Worm (Caenorhabditis elegans): ENCODE measurements around the gene mboa-4.
"Not testable (repeated sequence)": the region's sequence is repeated elsewhere in the genome, so short reads cannot be mapped to it uniquely, and the experiment has no call there.

The mboa-4 gene

DNA sequence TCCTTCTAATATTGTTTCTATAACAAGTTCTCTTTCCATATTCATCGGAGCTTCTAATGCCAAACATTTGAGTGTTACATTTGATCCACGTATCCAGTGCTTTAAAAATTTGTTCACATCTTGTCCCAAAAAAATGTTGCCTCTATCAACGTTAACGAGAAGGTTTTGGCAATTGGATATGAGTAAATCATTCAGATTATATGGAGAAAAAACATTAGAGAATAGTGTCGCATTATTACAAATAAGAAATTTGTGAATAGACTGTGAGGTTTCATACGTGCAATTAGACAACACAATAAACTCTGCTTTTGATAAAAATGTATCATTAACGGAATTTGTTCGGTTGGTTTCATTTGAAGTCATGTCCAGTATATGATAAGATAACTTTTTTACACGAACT is at the start of gene mboa-4:
TSS of gene mboa-4 (minus strand) at position 101 of the 400 bp plus-strand sequence.
- TF ChIP-seq F13C5.2 (tag; optimal IDR thresholded peaks at IDR 0.05) (no peak), tbx-11 (GFP tag; IDR thresholded peaks at IDR 0.05) (no peak), tra-4 (tag; optimal IDR thresholded peaks at IDR 0.05) (no peak), scrt-1 (GFP tag; IDR thresholded peaks at IDR 0.05) (no peak), ceh-36 (tag; optimal IDR thresholded peaks at IDR 0.05) (no peak), hmg-4 (GFP tag; optimal IDR thresholded peaks at IDR 0.05) (no peak), B0310.2 (tag; optimal IDR thresholded peaks at IDR 0.05) (no peak), tbx-37 (GFP tag; conservative IDR thresholded peaks at IDR 0.05) (no peak), aly-1 (tag; optimal IDR thresholded peaks at IDR 0.05) (no peak), pes-1 (GFP tag; IDR thresholded peaks at IDR 0.05) (no peak), flt-1 (GFP tag; IDR thresholded peaks at IDR 0.05) (no peak)

DNA sequence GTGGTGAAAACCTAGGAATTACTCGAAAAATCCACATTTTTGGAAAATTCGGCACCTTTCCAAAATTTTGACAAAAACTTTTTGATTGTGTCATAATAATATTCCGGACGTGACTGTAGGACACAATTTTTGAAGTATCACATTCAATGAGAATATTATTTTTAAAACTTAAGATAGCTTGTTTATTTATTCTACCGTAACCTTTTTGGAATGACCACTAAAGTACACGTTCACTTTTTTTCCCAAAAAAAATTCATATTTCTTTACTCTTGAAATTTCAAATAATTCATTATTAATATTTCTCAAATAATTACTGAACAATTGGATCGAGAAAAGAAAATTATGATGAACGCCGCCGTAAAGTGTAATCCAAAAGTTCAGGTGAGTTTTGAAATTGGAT is 47.4 kb upstream of the mboa-4 start, which contains the start of gene R07H5.9:
TSS of gene R07H5.9 (plus strand) at position 301 of the 400 bp plus-strand sequence.
- TF ChIP-seq flt-1 (GFP tag; IDR thresholded peaks at IDR 0.05) (no peak), aly-1 (tag; optimal IDR thresholded peaks at IDR 0.05) (no peak), ama-1 (optimal IDR thresholded peaks at IDR 0.05) (no peak), ceh-13 (GFP tag; optimal IDR thresholded peaks at IDR 0.05) (no peak), tra-4 (tag; optimal IDR thresholded peaks at IDR 0.05) (no peak), ceh-36 (tag; optimal IDR thresholded peaks at IDR 0.05) (no peak), hmbx-1 (tag; optimal IDR thresholded peaks at IDR 0.05) (no peak), ets-7 (tag; optimal IDR thresholded peaks at IDR 0.05) (no peak), scrt-1 (GFP tag; IDR thresholded peaks at IDR 0.05) (no peak), B0310.2 (tag; optimal IDR thresholded peaks at IDR 0.05) (no peak), tbx-11 (GFP tag; IDR thresholded peaks at IDR 0.05) (no peak), hnd-1 (tag; optimal IDR thresholded peaks at IDR 0.05) (no peak), sea-1 (GFP tag; conservative IDR thresholded peaks at IDR 0.05) (no peak)

DNA sequence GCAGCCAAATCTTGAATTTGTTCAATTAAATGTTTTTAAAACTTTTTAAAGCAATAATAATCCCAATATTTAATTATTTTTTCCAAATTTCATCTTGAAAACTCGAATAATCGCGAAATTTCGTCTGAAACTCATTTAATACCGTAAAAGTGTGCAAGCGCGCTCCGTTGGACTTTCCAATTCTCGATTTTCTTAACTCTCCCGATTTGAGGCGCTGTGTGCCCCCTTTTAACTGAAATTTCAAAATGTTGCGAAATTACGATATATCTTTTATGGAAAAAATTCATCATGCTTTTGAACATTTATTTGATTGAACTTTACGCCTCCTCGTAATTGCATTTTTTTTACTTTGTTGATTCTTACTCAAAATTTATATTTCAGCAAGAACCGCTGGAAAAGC is 42.6 kb upstream of the mboa-4 start, which contains the start of gene R07H5.11:
TSS of gene R07H5.11 (plus strand) at position 380 of the 400 bp plus-strand sequence.
- not testable (repeated sequence) for TF ChIP-seq scrt-1 (GFP tag; IDR thresholded peaks at IDR 0.05); aly-1 (tag; optimal IDR thresholded peaks at IDR 0.05); flt-1 (GFP tag; IDR thresholded peaks at IDR 0.05)

DNA sequence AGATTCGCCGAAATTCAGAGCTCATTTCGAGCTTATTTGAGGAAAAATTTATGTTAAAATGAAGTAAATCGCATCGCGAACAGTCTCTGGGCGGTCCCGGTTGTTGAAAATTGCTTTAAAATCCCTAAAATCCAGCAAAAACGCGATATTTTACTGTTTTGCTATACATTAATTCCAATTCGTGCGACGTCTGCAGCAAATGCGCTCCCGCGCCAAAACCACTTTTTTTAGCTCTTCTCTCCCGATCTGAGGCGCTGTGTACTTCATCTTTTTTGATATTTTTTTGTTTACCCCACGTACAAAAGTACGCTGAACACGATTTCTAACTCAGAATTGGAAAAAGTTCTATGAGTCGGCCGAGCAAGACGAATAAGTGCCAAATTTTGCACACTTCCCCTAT is 39.2 kb upstream of the mboa-4 start, which contains the start of gene R07H5.16:
TSS of gene R07H5.16 (plus strand) at position 348 of the 400 bp plus-strand sequence.
- TF ChIP-seq aly-1 (tag; optimal IDR thresholded peaks at IDR 0.05); tbx-11 (GFP tag; IDR thresholded peaks at IDR 0.05); hmbx-1 (tag; optimal IDR thresholded peaks at IDR 0.05): not testable (repeated sequence)

DNA sequence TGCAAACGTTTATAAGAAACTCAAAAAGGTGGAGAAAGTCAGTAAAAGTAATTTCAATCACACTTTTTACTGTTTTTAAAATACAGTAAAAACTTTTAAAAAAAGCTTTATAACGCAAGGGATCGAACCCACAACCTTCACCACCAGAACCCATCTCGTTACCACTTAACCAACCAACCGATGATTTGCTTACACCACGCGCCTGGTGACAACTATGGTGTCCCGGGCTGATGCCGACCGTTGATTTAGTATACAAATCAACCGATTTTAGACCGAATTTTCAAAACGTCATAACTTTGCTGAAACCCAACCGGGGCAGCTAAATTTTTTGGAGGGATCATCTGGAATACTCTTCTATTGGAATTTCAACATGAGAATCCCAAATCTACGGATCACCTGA is 37.1 kb upstream of the mboa-4 start:
- TF ChIP-seq tbx-11 (GFP tag; IDR thresholded peaks at IDR 0.05), result peak; percentile 74
- TF ChIP-seq scrt-1 (GFP tag; IDR thresholded peaks at IDR 0.05), result peak; percentile 78
- peak; percentile 77; the same call in 1 of the 2 replicates for TF ChIP-seq sea-1 (GFP tag; conservative IDR thresholded peaks at IDR 0.05)
- peak; percentile 70; the same call in 1 of the 2 replicates for TF ChIP-seq tbx-37 (GFP tag; conservative IDR thresholded peaks at IDR 0.05)
- peak; percentile 83 for TF ChIP-seq flt-1 (GFP tag; IDR thresholded peaks at IDR 0.05)

DNA sequence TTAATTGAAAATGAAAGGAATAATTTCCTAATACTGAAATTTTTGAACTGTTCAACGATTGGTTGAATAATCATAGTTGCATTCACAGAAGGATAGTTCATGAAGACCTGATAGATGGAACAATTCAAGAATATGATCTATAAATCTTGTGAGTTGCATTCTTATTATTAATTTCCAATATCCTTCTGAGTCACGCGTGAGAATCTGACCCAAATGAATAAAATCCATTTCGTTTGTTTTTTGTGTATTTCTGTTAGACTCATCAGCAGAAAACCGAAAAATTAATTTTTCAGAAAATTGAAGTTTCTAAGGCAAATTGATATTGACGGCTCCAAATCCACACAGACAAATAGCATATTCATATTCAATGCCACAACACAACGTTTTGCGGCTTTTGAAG is 29.6 kb upstream of the mboa-4 start, which contains the start of gene fbxb-79:
TSS of gene fbxb-79 (minus strand) at position 101 of the 400 bp plus-strand sequence.
- TF ChIP-seq hmbx-1 (tag; optimal IDR thresholded peaks at IDR 0.05) (no peak), ama-1 (optimal IDR thresholded peaks at IDR 0.05) (no peak), B0310.2 (tag; optimal IDR thresholded peaks at IDR 0.05) (no peak), ets-7 (tag; optimal IDR thresholded peaks at IDR 0.05) (no peak), ceh-36 (tag; optimal IDR thresholded peaks at IDR 0.05) (no peak), flt-1 (GFP tag; IDR thresholded peaks at IDR 0.05) (no peak), F13C5.2 (tag; optimal IDR thresholded peaks at IDR 0.05) (no peak), hnd-1 (tag; optimal IDR thresholded peaks at IDR 0.05) (no peak), tbx-11 (GFP tag; IDR thresholded peaks at IDR 0.05) (no peak), pes-1 (GFP tag; IDR thresholded peaks at IDR 0.05) (no peak), aly-1 (tag; optimal IDR thresholded peaks at IDR 0.05) (no peak), tbx-37 (GFP tag; conservative IDR thresholded peaks at IDR 0.05) (no peak), hmg-4 (GFP tag; optimal IDR thresholded peaks at IDR 0.05) (no peak), ceh-13 (GFP tag; optimal IDR thresholded peaks at IDR 0.05) (no peak), tra-4 (tag; optimal IDR thresholded peaks at IDR 0.05) (no peak), scrt-1 (GFP tag; IDR thresholded peaks at IDR 0.05) (no peak)

DNA sequence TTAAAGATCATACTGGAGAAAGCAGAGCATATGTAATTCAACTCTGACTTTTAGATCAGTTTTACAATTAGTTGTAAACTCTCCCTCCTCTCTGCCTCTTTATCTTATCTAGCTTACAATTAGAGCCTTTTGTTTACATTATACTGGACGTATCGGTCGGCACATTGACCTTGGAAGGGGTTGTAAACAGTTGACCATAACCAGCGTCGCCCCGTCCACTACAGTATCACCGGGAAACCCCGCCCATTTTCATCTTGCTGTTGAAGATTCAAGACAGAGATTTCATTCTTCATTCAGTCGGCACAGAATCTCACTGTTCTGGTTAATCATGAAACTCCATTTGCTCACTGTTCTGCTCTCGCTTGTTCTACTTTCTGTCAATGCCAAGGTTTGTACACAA is 26.9 kb upstream of the mboa-4 start, which contains the start of gene sdz-27:
TSS of gene sdz-27 (plus strand) at position 301 of the 400 bp plus-strand sequence.
- TF ChIP-seq sea-1 (GFP tag; conservative IDR thresholded peaks at IDR 0.05), result no peak
- no peak for TF ChIP-seq flt-1 (GFP tag; IDR thresholded peaks at IDR 0.05)
- TF ChIP-seq ama-1 (optimal IDR thresholded peaks at IDR 0.05), result no peak
- no peak for TF ChIP-seq B0310.2 (tag; optimal IDR thresholded peaks at IDR 0.05)
- TF ChIP-seq hnd-1 (tag; optimal IDR thresholded peaks at IDR 0.05), result no peak
- TF ChIP-seq hmg-4 (GFP tag; optimal IDR thresholded peaks at IDR 0.05), result no peak
- no peak for TF ChIP-seq ceh-13 (GFP tag; optimal IDR thresholded peaks at IDR 0.05)
- TF ChIP-seq pes-1 (GFP tag; IDR thresholded peaks at IDR 0.05), result no peak
- no peak for TF ChIP-seq tra-4 (tag; optimal IDR thresholded peaks at IDR 0.05)
- no peak for TF ChIP-seq aly-1 (tag; optimal IDR thresholded peaks at IDR 0.05)
- TF ChIP-seq ets-7 (tag; optimal IDR thresholded peaks at IDR 0.05), result no peak
- TF ChIP-seq tbx-37 (GFP tag; conservative IDR thresholded peaks at IDR 0.05), result no peak
- TF ChIP-seq scrt-1 (GFP tag; IDR thresholded peaks at IDR 0.05), result no peak
- no peak for TF ChIP-seq ceh-36 (tag; optimal IDR thresholded peaks at IDR 0.05)
- TF ChIP-seq hmbx-1 (tag; optimal IDR thresholded peaks at IDR 0.05), result no peak

DNA sequence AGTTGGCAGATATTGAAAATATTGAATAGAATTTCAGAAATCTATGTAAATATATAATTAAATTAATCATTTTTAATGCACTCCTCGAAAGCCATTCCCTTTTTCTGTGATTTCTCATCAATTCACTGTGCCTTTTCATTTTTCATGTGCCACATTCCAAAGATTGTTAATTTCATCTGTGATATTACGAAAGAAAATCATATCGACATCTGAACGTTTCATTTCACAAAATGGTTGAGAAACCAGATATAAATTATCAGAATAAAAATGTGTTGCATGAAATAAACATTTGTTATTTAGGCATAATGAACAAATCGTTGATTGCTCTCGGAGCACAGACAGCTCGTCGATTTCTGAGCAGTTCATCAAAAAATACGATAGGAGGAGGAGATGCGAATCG is 24.2 kb upstream of the mboa-4 start, which contains the start of gene nuaf-3:
TSS of gene nuaf-3 (plus strand) at position 301 of the 400 bp plus-strand sequence.
- TF ChIP-seq tbx-37 (GFP tag; conservative IDR thresholded peaks at IDR 0.05) (no peak), hmbx-1 (tag; optimal IDR thresholded peaks at IDR 0.05) (no peak), ets-7 (tag; optimal IDR thresholded peaks at IDR 0.05) (no peak), ceh-36 (tag; optimal IDR thresholded peaks at IDR 0.05) (no peak)

Data from whole organism, early embryonic.